Fruit fly (Drosophila melanogaster) whole organism, embryonic: ENCODE measurements around the gene RapGAP1.

Source experiments
- Awh ChIP-seq: fragments of 200-800 bp; sonication (Bioruptor generic); IDR thresholded peaks from 2 replicates; pipeline ENCODE4, ENCODE4 v1.3.6; 2022; ENCODE audit warnings: missing biosample characterization, missing genetic modification characterization
- CG10565 ChIP-seq: fragments of 200-800 bp; sonication (Bioruptor generic); optimal IDR thresholded peaks from 3 replicates; lab custom pipeline; 2016; ENCODE audit warnings: missing biosample characterization, mild to moderate bottlenecking, missing genetic modification characterization
- CG11456 ChIP-seq: fragments of 200-800 bp; sonication (Bioruptor generic); IDR thresholded peaks from 3 replicates; pipeline ENCODE4 v1.3.6; 2022; ENCODE audit warnings: missing biosample characterization, missing genetic modification characterization
- CG11695 ChIP-seq: fragments of 200-800 bp; sonication (Bioruptor generic); IDR thresholded peaks from 3 replicates; pipeline ENCODE4 v1.3.6; 2022; ENCODE audit warnings: missing biosample characterization, missing genetic modification characterization
- CG12219 ChIP-seq: fragments of 200-800 bp; sonication (Bioruptor generic); optimal IDR thresholded peaks from 3 replicates; lab custom pipeline; 2018; ENCODE audit warnings: missing biosample characterization, mild to moderate bottlenecking, missing genetic modification characterization
- CG12299 ChIP-seq: fragments of 200-800 bp; sonication (Bioruptor generic); optimal IDR thresholded peaks from 2 replicates; lab custom pipeline; 2018; ENCODE audit warnings: missing biosample characterization, mild to moderate bottlenecking, missing genetic modification characterization
- CG12659 ChIP-seq: fragments of 200-800 bp; sonication (Bioruptor generic); optimal IDR thresholded peaks from 3 replicates; lab custom pipeline; 2017; ENCODE audit warnings: mild to moderate bottlenecking, missing biosample characterization, missing genetic modification reagents, missing genetic modification characterization
- CG13894 ChIP-seq: fragments of 200-800 bp; sonication (Bioruptor generic); optimal IDR thresholded peaks from 3 replicates; lab custom pipeline; 2018; ENCODE audit warnings: missing biosample characterization, mild to moderate bottlenecking, missing genetic modification characterization, moderate library complexity
- CG16813 ChIP-seq: fragments of 200-800 bp; sonication (Bioruptor generic); IDR thresholded peaks from 3 replicates; pipeline ENCODE4 v1.3.6; 2022; ENCODE audit warnings: missing biosample characterization, missing genetic modification characterization; ENCODE audit not compliant: partially characterized antibody
- CG18619 ChIP-seq: fragments of 200-800 bp; sonication (Bioruptor generic); optimal IDR thresholded peaks from 3 replicates; lab custom pipeline; 2017; ENCODE audit warnings: missing biosample characterization, mild to moderate bottlenecking, missing genetic modification characterization
- CG30020 ChIP-seq: fragments of 200-800 bp; optimal IDR thresholded peaks from 2 replicates; lab custom pipeline; 2019; ENCODE audit warnings: missing biosample characterization, mild to moderate bottlenecking, missing genetic modification characterization, moderate library complexity
- CG42726 ChIP-seq: fragments of 200-800 bp; sonication (Bioruptor generic); IDR thresholded peaks from 2 replicates; pipeline ENCODE4 v1.3.6; 2022; ENCODE audit warnings: missing biosample characterization, missing genetic modification characterization; ENCODE audit not compliant: partially characterized antibody
- CG4328 ChIP-seq: fragments of 200-800 bp; sonication (Bioruptor generic); optimal IDR thresholded peaks from 3 replicates; lab custom pipeline; 2017; ENCODE audit warnings: missing biosample characterization, missing genetic modification reagents, missing genetic modification characterization
- CG6654 ChIP-seq: fragments of 200-800 bp; sonication (Bioruptor generic); optimal IDR thresholded peaks from 2 replicates; lab custom pipeline; 2017; ENCODE audit warnings: missing biosample characterization, mild to moderate bottlenecking, missing genetic modification characterization
- CG6689 ChIP-seq: fragments of 200-800 bp; sonication (Bioruptor generic); IDR thresholded peaks from 2 replicates; pipeline ENCODE4 v1.3.6; 2022; ENCODE audit warnings: missing biosample characterization, missing genetic modification characterization
- CG7745 ChIP-seq: fragments of 200-800 bp; sonication (Bioruptor generic); optimal IDR thresholded peaks from 2 replicates; lab custom pipeline; 2018; ENCODE audit warnings: missing biosample characterization, mild to moderate bottlenecking, missing genetic modification characterization, moderate library complexity
- CG9932 ChIP-seq: fragments of 200-800 bp; sonication (Bioruptor generic); IDR thresholded peaks from 2 replicates; pipeline ENCODE4 v1.3.6; 2022; ENCODE audit warnings: missing biosample characterization, missing genetic modification characterization
- H15 ChIP-seq: fragments of 200-800 bp; sonication (Bioruptor generic); IDR thresholded peaks from 3 replicates; pipeline ENCODE4 v1.3.6; 2022; ENCODE audit warnings: missing biosample characterization, missing genetic modification characterization
- HmgD ChIP-seq: fragments of 200-800 bp; sonication (Bioruptor generic); optimal IDR thresholded peaks from 3 replicates; lab custom pipeline; 2016; ENCODE audit warnings: missing biosample characterization, missing genetic modification characterization
- Hsf ChIP-seq: fragments of 200-800 bp; sonication (Bioruptor generic); optimal IDR thresholded peaks from 3 replicates; lab custom pipeline; 2016; ENCODE audit warnings: missing biosample characterization, missing genetic modification characterization
- Max ChIP-seq: fragments of 200-800 bp; sonication (Bioruptor generic); optimal IDR thresholded peaks from 2 replicates; lab custom pipeline; 2016; ENCODE audit warnings: missing biosample characterization, mild to moderate bottlenecking, missing genetic modification characterization
- Med ChIP-seq: fragments of 200-800 bp; sonication (Bioruptor generic); peaks from one replicate; lab custom pipeline; 2016; ENCODE audit warnings: missing biosample characterization, missing genetic modification characterization, mild to moderate bottlenecking, inconsistent platforms, moderate library complexity
- Mes4 ChIP-seq: fragments of 200-800 bp; sonication (Bioruptor generic); optimal IDR thresholded peaks from 2 replicates; lab custom pipeline; 2016; ENCODE audit warnings: missing biosample characterization, missing genetic modification characterization
- NK7.1 ChIP-seq: fragments of 200-800 bp; sonication (Bioruptor generic); optimal IDR thresholded peaks from 3 replicates; lab custom pipeline; 2016; ENCODE audit warnings: missing biosample characterization, missing genetic modification characterization
- NfI ChIP-seq: fragments of 200-800 bp; sonication (Bioruptor generic); optimal IDR thresholded peaks from 3 replicates; lab custom pipeline; 2018; ENCODE audit warnings: missing biosample characterization, mild to moderate bottlenecking, missing genetic modification characterization, moderate library complexity
- Spps ChIP-seq: fragments of 200-800 bp; sonication (Bioruptor generic); optimal IDR thresholded peaks from 2 replicates; lab custom pipeline; 2018; ENCODE audit warnings: missing biosample characterization, mild to moderate bottlenecking, missing genetic modification characterization
- bab2 ChIP-seq: fragments of 200-800 bp; sonication (Bioruptor generic); optimal IDR thresholded peaks from 2 replicates; lab custom pipeline; 2016; ENCODE audit warnings: missing biosample characterization, missing genetic modification characterization
- bbx ChIP-seq: fragments of 200-800 bp; sonication (Bioruptor generic); IDR thresholded peaks from 2 replicates; pipeline ENCODE4 v1.3.6; 2022; ENCODE audit warnings: missing biosample characterization, missing genetic modification characterization; ENCODE audit not compliant: partially characterized antibody
- bigmax ChIP-seq: fragments of 200-800 bp; sonication (Bioruptor generic); optimal IDR thresholded peaks from 2 replicates; lab custom pipeline; 2018; ENCODE audit warnings: missing biosample characterization, mild to moderate bottlenecking, missing genetic modification characterization
- chm ChIP-seq: fragments of 200-800 bp; sonication (Bioruptor generic); IDR thresholded peaks from 2 replicates; pipeline ENCODE4 v1.3.6; 2022; ENCODE audit warnings: missing biosample characterization, missing genetic modification characterization
- dpn ChIP-seq, 2 experiments: fragments of 200-800 bp; sonication (Bioruptor generic); optimal IDR thresholded peaks; 3 replicates each; lab custom pipeline; 2016; ENCODE audit warnings: missing biosample characterization in 2 of 2, missing genetic modification characterization in 2 of 2
- ems ChIP-seq: fragments of 200-800 bp; sonication (Bioruptor generic); optimal IDR thresholded peaks from 3 replicates; lab custom pipeline; 2016; ENCODE audit warnings: missing biosample characterization, missing genetic modification characterization
- esg ChIP-seq: fragments of 200-800 bp; sonication (Bioruptor generic); conservative IDR thresholded peaks from 2 replicates; pipeline ENCODE4 v1.3.6; 2022; ENCODE audit warnings: missing biosample characterization, missing genetic modification characterization
- ewg ChIP-seq: fragments of 200-800 bp; sonication (Bioruptor generic); optimal IDR thresholded peaks from 3 replicates; lab custom pipeline; 2017; ENCODE audit warnings: mild to moderate bottlenecking, missing biosample characterization, missing genetic modification reagents, missing genetic modification characterization
- fd64A ChIP-seq: fragments of 200-800 bp; sonication (Bioruptor generic); optimal IDR thresholded peaks from 3 replicates; lab custom pipeline; 2018; ENCODE audit warnings: missing biosample characterization, mild to moderate bottlenecking, missing genetic modification characterization
- gem ChIP-seq: fragments of 200-800 bp; sonication (Bioruptor generic); optimal IDR thresholded peaks from 2 replicates; lab custom pipeline; 2019; ENCODE audit warnings: missing biosample characterization, mild to moderate bottlenecking, missing genetic modification characterization, moderate library complexity
- hbn ChIP-seq: fragments of 200-800 bp; sonication (Bioruptor generic); IDR thresholded peaks from 2 replicates; pipeline ENCODE4 v1.3.6; 2022; ENCODE audit warnings: missing biosample characterization, missing genetic modification characterization; ENCODE audit not compliant: partially characterized antibody
- kah ChIP-seq: fragments of 200-800 bp; sonication (Bioruptor generic); optimal IDR thresholded peaks from 2 replicates; lab custom pipeline; 2018; ENCODE audit warnings: missing biosample characterization, mild to moderate bottlenecking, missing genetic modification characterization
- kni ChIP-seq: fragments of 200-800 bp; sonication (Bioruptor generic); optimal IDR thresholded peaks from 3 replicates; lab custom pipeline; 2017; ENCODE audit warnings: mild to moderate bottlenecking, missing biosample characterization, missing genetic modification reagents, missing genetic modification characterization
- lov ChIP-seq, 2 experiments: fragments of 200-800 bp in 1 of 2; fragments of >200 bp in 1 of 2; sonication (Bioruptor generic) in 1 of 2; IDR thresholded peaks in 1 of 2; optimal IDR thresholded peaks in 1 of 2; 2 replicates in 1 of 2; 3 replicates in 1 of 2; pipeline versions ENCODE4 v1.3.6 to Lab custom; 2017 to 2022; ENCODE audit warnings: missing biosample characterization in 1 of 2, missing genetic modification characterization in 1 of 2
- nau ChIP-seq: fragments of 200-800 bp; sonication (Bioruptor generic); optimal IDR thresholded peaks from 3 replicates; lab custom pipeline; 2017; ENCODE audit warnings: missing biosample characterization, mild to moderate bottlenecking, missing genetic modification characterization, missing genetic modification reagents
- p53 ChIP-seq: fragments of 200-800 bp; sonication (Bioruptor generic); optimal IDR thresholded peaks from 2 replicates; lab custom pipeline; 2016; ENCODE audit warnings: missing biosample characterization, missing genetic modification characterization
- pb ChIP-seq: fragments of 200-800 bp; sonication (Bioruptor generic); optimal IDR thresholded peaks from 3 replicates; lab custom pipeline; 2016; ENCODE audit warnings: missing biosample characterization, missing genetic modification characterization
- pfk ChIP-seq: fragments of 200-800 bp; sonication (Bioruptor generic); optimal IDR thresholded peaks from 2 replicates; lab custom pipeline; 2018; ENCODE audit warnings: missing biosample characterization, mild to moderate bottlenecking, missing genetic modification characterization, moderate library complexity
- phol ChIP-seq: fragments of 200-800 bp; sonication (Bioruptor generic); optimal IDR thresholded peaks from 3 replicates; lab custom pipeline; 2018; ENCODE audit warnings: missing biosample characterization, mild to moderate bottlenecking, missing genetic modification characterization, moderate library complexity
- rib ChIP-seq: fragments of 200-800 bp; sonication (Bioruptor generic); IDR thresholded peaks from 2 replicates; pipeline ENCODE4 v1.3.6; 2022; ENCODE audit warnings: missing biosample characterization, missing genetic modification characterization
- sim ChIP-seq: fragments of 200-800 bp; sonication (Bioruptor generic); IDR thresholded peaks from 2 replicates; pipeline ENCODE4 v1.3.6; 2022; ENCODE audit warnings: missing biosample characterization, missing genetic modification characterization
- trem ChIP-seq: fragments of 200-800 bp; optimal IDR thresholded peaks from 3 replicates; lab custom pipeline; 2019; ENCODE audit warnings: missing biosample characterization, mild to moderate bottlenecking, missing genetic modification characterization, moderate library complexity
- unc-4 ChIP-seq: fragments of 200-800 bp; sonication (Bioruptor generic); IDR thresholded peaks from 2 replicates; pipeline ENCODE4 v1.3.6; 2022; ENCODE audit warnings: missing biosample characterization, missing genetic modification characterization; ENCODE audit not compliant: partially characterized antibody
- wdn ChIP-seq: fragments of 200-800 bp; sonication (Bioruptor generic); IDR thresholded peaks from 2 replicates; pipeline ENCODE4 v1.3.6; 2022; ENCODE audit warnings: missing biosample characterization, missing genetic modification characterization

Gene RapGAP1

dm6 chr2L:7564856-7565255 lies 13.9 kb downstream of the RapGAP1 start (continued):
- no peak for TF ChIP-seq pfk (GFP tag; lab: Kevin White, UChicago)
- TF ChIP-seq NK7.1 (GFP tag; lab: Kevin White, UChicago): peak; percentile 58
- peak; percentile 34 for TF ChIP-seq Max (GFP tag; lab: Kevin White, UChicago)
- TF ChIP-seq CG13894 (tag; lab: Kevin White, UChicago): no peak
- no peak for TF ChIP-seq unc-4
- TF ChIP-seq ewg (GFP tag; lab: Kevin White, UChicago): peak; percentile 43
- TF ChIP-seq sim (GFP tag; lab: Robert Waterston, UW): peak; percentile 75
- TF ChIP-seq bigmax (GFP tag; lab: Kevin White, UChicago): no peak
- peak; percentile 3 for TF ChIP-seq CG12299 (tag; lab: Kevin White, UChicago)
- no peak for TF ChIP-seq CG16813 (GFP tag; lab: Robert Waterston, UW)
- peak; percentile 30 for TF ChIP-seq kah (GFP tag; lab: Kevin White, UChicago)
- no peak for TF ChIP-seq CG42726 (GFP tag; lab: Robert Waterston, UW)
- no peak for TF ChIP-seq hbn
- peak; percentile 61; the same call in 2 of the 3 replicates for TF ChIP-seq H15
- TF ChIP-seq bab2: peak; percentile 76
- TF ChIP-seq CG10565 (GFP tag; lab: Kevin White, UChicago): peak; percentile 21
- no peak for TF ChIP-seq bbx
- TF ChIP-seq CG9932 (GFP tag; lab: Robert Waterston, UW): peak; percentile 57
- peak; percentile 79 for TF ChIP-seq Awh
- peak; percentile 51 for TF ChIP-seq trem
- peak; percentile 70; the same call in 1 of the 3 replicates for TF ChIP-seq CG11456 (GFP tag; lab: Robert Waterston, UW)
- peak; percentile 67 for TF ChIP-seq CG6689 (GFP tag; lab: Robert Waterston, UW)
- no peak for TF ChIP-seq CG6654 (GFP tag; lab: Kevin White, UChicago)
- TF ChIP-seq kni: no peak
- peak; percentile 13 for TF ChIP-seq CG12219 (GFP tag; lab: Kevin White, UChicago)
- TF ChIP-seq nau: peak; percentile 13
- 0 out of 2 replicates have a peak, but pooled peaks have one; percentile 16 for TF ChIP-seq wdn (GFP tag; lab: Robert Waterston, UW)
- peak; percentile 48 for TF ChIP-seq Spps (tag; lab: Kevin White, UChicago)
- TF ChIP-seq Med (GFP tag; lab: Kevin White, UChicago): peak; percentile 96
- TF ChIP-seq rib (GFP tag; lab: Robert Waterston, UW): no peak
- peak; percentile 52 for TF ChIP-seq CG18619 (GFP tag; lab: Kevin White, UChicago)
- TF ChIP-seq NfI (GFP tag; lab: Kevin White, UChicago): peak; percentile 70
- peak; percentile 74 to 79 for TF ChIP-seq dpn (GFP tag; optimal IDR thresholded peaks at IDR 0.05; lab: Kevin White, UChicago)
- no peak for TF ChIP-seq CG30020 (tag; lab: Kevin White, UChicago)
- peak; percentile 64 for TF ChIP-seq phol (tag; lab: Kevin White, UChicago)
- peak; percentile 66 for TF ChIP-seq pb (GFP tag; lab: Kevin White, UChicago)
- peak; percentile 68 for TF ChIP-seq esg (GFP tag; lab: Robert Waterston, UW)
- TF ChIP-seq Hsf (GFP tag; lab: Kevin White, UChicago): peak; percentile 81
- TF ChIP-seq CG11695 (GFP tag; lab: Robert Waterston, UW): peak; percentile 72; the same call in 2 of the 3 replicates
- peak; percentile 68 for TF ChIP-seq Mes4 (GFP tag; lab: Kevin White, UChicago)
- TF ChIP-seq chm: no peak
- peak; percentile 20 for TF ChIP-seq p53 (GFP tag; lab: Kevin White, UChicago)
- peak; percentile 34 for TF ChIP-seq CG12659 (GFP tag; lab: Kevin White, UChicago)
- TF ChIP-seq gem (tag; lab: Kevin White, UChicago): peak; percentile 78
- no peak for TF ChIP-seq CG4328
- no peak for TF ChIP-seq HmgD
- no peak for TF ChIP-seq lov (optimal IDR thresholded peaks at IDR 0.05; lab: Kevin White, UChicago)
- 0 out of 3 replicates have a peak, but pooled peaks have one; percentile 12 for TF ChIP-seq lov (GFP tag; IDR thresholded peaks at IDR 0.05; lab: Robert Waterston, UW)
- no peak for TF ChIP-seq fd64A
- TF ChIP-seq ems (GFP tag; lab: Kevin White, UChicago): peak; percentile 74
- peak; percentile 83 for TF ChIP-seq CG7745 (tag; lab: Kevin White, UChicago)
